Worm (Caenorhabditis elegans) whole organism, mixed stage, embryonic: ENCODE measurements around the gene C34D10.5.

Experiments
- M03D4.4 ChIP-seq: sonication (generic microtip); optimal IDR thresholded peaks from 2 replicates; lab custom pipeline; 2017; ENCODE audit warnings: mild to moderate bottlenecking, missing genetic modification characterization, missing compliant biosample characterization
- bed-3 ChIP-seq: fragments of 200-800 bp; sonication (Bioruptor generic); optimal IDR thresholded peaks from 3 replicates; lab custom pipeline; 2018; ENCODE audit warnings: mild to moderate bottlenecking, missing genetic modification characterization, moderate library complexity, missing compliant biosample characterization
- blmp-1 ChIP-seq: fragments of 150-350 bp; optimal IDR thresholded peaks from 2 replicates; lab custom pipeline; 2014; ENCODE audit warnings: missing biosample characterization, missing genetic modification characterization
- ceh-39 ChIP-seq: fragments of 150-350 bp; optimal IDR thresholded peaks from 2 replicates; lab custom pipeline; 2014; ENCODE audit warnings: missing biosample characterization, missing genetic modification characterization
- ceh-43 ChIP-seq: fragments of 200-800 bp; sonication (Bioruptor generic); optimal IDR thresholded peaks from 2 replicates; lab custom pipeline; 2018; ENCODE audit warnings: mild to moderate bottlenecking, missing genetic modification characterization, moderate library complexity, missing compliant biosample characterization
- ceh-83 ChIP-seq: fragments of 200-800 bp; sonication (Bioruptor generic); optimal IDR thresholded peaks from 2 replicates; lab custom pipeline; 2018; ENCODE audit warnings: mild to moderate bottlenecking, missing genetic modification characterization, missing compliant biosample characterization
- ces-1 ChIP-seq: fragments of 150-350 bp; optimal IDR thresholded peaks from 2 replicates; lab custom pipeline; 2014; ENCODE audit warnings: missing biosample characterization, missing genetic modification reagents, missing genetic modification characterization
- cnd-1 ChIP-seq: fragments of 200-800 bp; sonication (Bioruptor generic); optimal IDR thresholded peaks from 2 replicates; lab custom pipeline; 2018; ENCODE audit warnings: mild to moderate bottlenecking, missing genetic modification characterization, missing compliant biosample characterization
- drap-1 ChIP-seq: fragments of 200-800 bp; sonication (Bioruptor generic); optimal IDR thresholded peaks from 3 replicates; lab custom pipeline; 2018; ENCODE audit warnings: mild to moderate bottlenecking, missing genetic modification characterization, missing compliant biosample characterization
- elt-3 ChIP-seq: fragments of 150-350 bp; optimal IDR thresholded peaks from 2 replicates; lab custom pipeline; 2014; ENCODE audit warnings: missing biosample characterization, missing genetic modification characterization
- flh-1 ChIP-seq: fragments of 200-800 bp; sonication (Bioruptor generic); optimal IDR thresholded peaks from 2 replicates; lab custom pipeline; 2018; ENCODE audit warnings: mild to moderate bottlenecking, missing genetic modification characterization, moderate library complexity, missing compliant biosample characterization
- ham-2 ChIP-seq: fragments of 200-800 bp; sonication (Bioruptor generic); optimal IDR thresholded peaks from 2 replicates; lab custom pipeline; 2018; ENCODE audit warnings: mild to moderate bottlenecking, missing genetic modification characterization, missing compliant biosample characterization
- hlh-1 ChIP-seq: fragments of 150-350 bp; optimal IDR thresholded peaks from 2 replicates; lab custom pipeline; 2014; ENCODE audit warnings: missing biosample characterization, missing genetic modification reagents, missing genetic modification characterization
- lin-13 ChIP-seq: fragments of 150-350 bp; optimal IDR thresholded peaks from 2 replicates; lab custom pipeline; 2014; ENCODE audit warnings: missing biosample characterization, missing genetic modification characterization
- lsy-2 ChIP-seq: fragments of 150-350 bp; optimal IDR thresholded peaks from 2 replicates; lab custom pipeline; 2014; ENCODE audit warnings: missing biosample characterization, missing genetic modification characterization
- mab-5 ChIP-seq: fragments of 150-350 bp; optimal IDR thresholded peaks from 2 replicates; lab custom pipeline; 2014; ENCODE audit warnings: missing biosample characterization, missing genetic modification characterization
- mep-1 ChIP-seq: fragments of 150-350 bp; optimal IDR thresholded peaks from 2 replicates; lab custom pipeline; 2017; ENCODE audit warnings: missing biosample characterization, missing genetic modification reagents, missing genetic modification characterization, inconsistent platforms
- mls-2 ChIP-seq: sonication (generic microtip); optimal IDR thresholded peaks from 2 replicates; lab custom pipeline; 2016; ENCODE audit warnings: mild to moderate bottlenecking, missing genetic modification characterization, moderate library complexity, missing compliant biosample characterization
- nhr-2 ChIP-seq: fragments of 150-350 bp; optimal IDR thresholded peaks from 2 replicates; lab custom pipeline; 2014; ENCODE audit warnings: missing biosample characterization, missing genetic modification characterization
- nhr-237 ChIP-seq: fragments of 150-350 bp; optimal IDR thresholded peaks from 2 replicates; lab custom pipeline; 2014; ENCODE audit warnings: missing biosample characterization, missing genetic modification characterization
- nhr-28 ChIP-seq: fragments of 150-350 bp; optimal IDR thresholded peaks from 2 replicates; lab custom pipeline; 2014; ENCODE audit warnings: missing biosample characterization, missing genetic modification characterization
- sem-2 ChIP-seq: fragments of 200-800 bp; sonication (Bioruptor generic); optimal IDR thresholded peaks from 2 replicates; lab custom pipeline; 2018; ENCODE audit warnings: mild to moderate bottlenecking, missing genetic modification characterization, missing compliant biosample characterization
- sptf-1 ChIP-seq: sonication (generic microtip); optimal IDR thresholded peaks from 2 replicates; lab custom pipeline; 2017; ENCODE audit warnings: mild to moderate bottlenecking, missing genetic modification characterization, moderate library complexity, missing compliant biosample characterization
- tbx-8 ChIP-seq: fragments of 200-800 bp; sonication (Bioruptor generic); optimal IDR thresholded peaks from 2 replicates; lab custom pipeline; 2018; ENCODE audit warnings: mild to moderate bottlenecking, missing genetic modification characterization, moderate library complexity, missing compliant biosample characterization
- unc-120 ChIP-seq: sonication (generic microtip); optimal IDR thresholded peaks from 2 replicates; lab custom pipeline; 2017; ENCODE audit warnings: missing genetic modification characterization, missing compliant biosample characterization; ENCODE audit not compliant: poor library complexity, severe bottlenecking
- unc-39 ChIP-seq: fragments of 150-350 bp; optimal IDR thresholded peaks from 2 replicates; lab custom pipeline; 2014; ENCODE audit warnings: missing biosample characterization, missing genetic modification characterization
- unc-62 ChIP-seq: fragments of 150-350 bp; optimal IDR thresholded peaks from 2 replicates; lab custom pipeline; 2014; ENCODE audit warnings: missing biosample characterization, missing genetic modification reagents, missing genetic modification characterization
- ztf-11 ChIP-seq: fragments of 150-350 bp; optimal IDR thresholded peaks from 2 replicates; lab custom pipeline; 2014; ENCODE audit warnings: missing biosample characterization, missing genetic modification characterization

The C34D10.5 gene

DNA sequence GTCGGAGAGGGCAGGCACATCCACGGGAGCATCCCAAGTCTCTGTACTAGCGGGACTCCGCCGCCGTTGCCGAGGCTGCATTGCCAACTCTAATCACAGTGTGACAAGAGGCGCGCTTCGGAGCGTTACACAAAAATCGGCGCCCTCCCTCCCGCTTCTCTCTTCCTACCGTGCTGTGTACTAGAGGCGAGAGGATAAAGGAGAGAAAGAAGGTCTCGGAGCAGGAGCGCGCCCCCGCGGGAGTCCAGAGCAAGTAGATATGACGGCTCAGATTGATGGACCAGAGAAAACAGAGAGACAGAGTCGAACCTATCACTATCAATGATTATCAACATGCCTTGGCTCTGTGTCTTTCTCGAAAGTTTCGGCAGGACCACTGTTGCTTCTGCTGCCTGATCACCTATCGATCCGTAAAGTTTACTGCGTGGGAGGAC lies 35.2 kb downstream of the C34D10.5 start (continued):
- TF ChIP-seq unc-39 (tag; lab: Kevin White, UChicago) (no peak), sem-2 (no peak), elt-3 (tag; lab: Kevin White, UChicago) (no peak), ces-1 (GFP tag; lab: Kevin White, UChicago) (no peak), flh-1 (GFP tag; lab: Kevin White, UChicago) (no peak)

DNA sequence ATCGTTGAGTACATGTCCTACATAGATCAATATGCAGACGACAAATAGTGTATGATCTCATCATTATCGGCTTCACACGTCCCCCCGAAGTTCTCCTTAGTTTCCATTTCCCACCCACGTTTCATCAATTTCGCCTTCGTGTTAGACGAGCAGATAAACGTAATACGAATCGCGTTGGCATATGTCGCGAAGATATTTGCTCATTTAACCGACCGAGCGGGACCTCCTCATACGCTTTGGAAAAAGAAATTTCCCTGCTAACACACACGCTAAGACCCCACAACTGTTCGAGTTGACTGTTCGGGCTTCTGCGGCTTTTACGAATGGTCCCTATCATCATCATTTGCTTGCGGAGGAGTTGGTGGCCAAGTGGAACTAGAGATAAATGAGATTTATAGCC lies 36.7 kb downstream of the C34D10.5 start:
- TF ChIP-seq hlh-1 (tag; lab: Kevin White, UChicago) (peak; percentile 88), elt-3 (tag; lab: Kevin White, UChicago) (no peak), unc-62 (GFP tag; lab: Kevin White, UChicago) (peak; percentile 71), ham-2 (GFP tag; lab: Kevin White, UChicago) (no peak), M03D4.4 (tag; lab: Kevin White, UChicago) (no peak), unc-120 (peak; percentile 87), lsy-2 (no peak)

DNA sequence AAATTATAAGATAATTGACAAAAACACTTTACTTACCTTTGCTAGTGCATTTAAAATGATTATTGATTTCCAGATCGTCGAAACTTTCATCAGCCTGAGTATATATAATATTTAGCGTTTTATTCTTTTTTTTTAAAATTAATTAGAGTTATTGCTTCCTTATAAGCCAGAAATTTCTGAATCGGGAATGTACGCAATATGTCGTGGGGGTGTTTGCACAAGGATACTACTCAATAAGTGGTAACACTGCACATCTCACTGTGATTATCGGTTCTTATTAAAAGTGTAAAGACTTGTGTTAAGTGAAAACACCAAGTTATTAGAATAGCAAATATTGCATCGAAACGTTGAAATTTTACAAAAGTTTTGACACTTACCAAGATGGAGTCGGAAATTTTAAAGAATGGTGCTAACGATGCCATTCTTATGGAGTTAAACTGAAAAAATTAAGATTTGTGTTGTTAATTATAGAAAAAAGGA lies 40.0 kb downstream of the C34D10.5 start, which contains the start of gene dim-1:
Gene dim-1 (minus strand): TSS at position 430 of the 480 bp plus-strand sequence.
- TF ChIP-seq hlh-1 (tag; lab: Kevin White, UChicago) (no peak), unc-120 (peak; percentile 72), flh-1 (GFP tag; lab: Kevin White, UChicago) (no peak), ces-1 (GFP tag; lab: Kevin White, UChicago) (peak; percentile 52)

DNA sequence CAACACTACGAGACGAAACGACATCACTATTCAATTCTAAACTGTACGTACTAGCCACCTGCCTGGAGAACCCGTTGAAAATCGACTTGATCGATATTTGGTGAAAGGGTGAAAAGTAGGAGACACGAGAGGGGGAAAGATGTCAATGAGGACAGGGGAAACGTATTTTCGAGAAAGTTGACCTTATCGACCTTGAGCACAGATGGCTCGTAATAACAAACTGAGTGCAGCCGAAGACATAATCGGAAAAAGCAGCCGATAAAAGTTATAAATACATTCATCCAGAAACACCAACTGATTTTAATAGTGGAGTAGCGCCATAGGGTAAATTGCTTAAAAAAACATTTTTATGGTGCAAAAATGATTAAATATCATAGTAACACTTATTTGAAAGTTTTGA lies 42.2 kb downstream of the C34D10.5 start:
- TF ChIP-seq unc-120 (no peak), unc-62 (GFP tag; lab: Kevin White, UChicago) (no peak), ztf-11 (tag; lab: Kevin White, UChicago) (no peak), mab-5 (tag; lab: Kevin White, UChicago) (no peak), blmp-1 (tag; lab: Kevin White, UChicago) (no peak), lsy-2 (no peak), ceh-43 (GFP tag; lab: Kevin White, UChicago) (no peak), drap-1 (GFP tag; lab: Kevin White, UChicago) (no peak), sem-2 (no peak), nhr-28 (tag; lab: Kevin White, UChicago) (no peak), ham-2 (GFP tag; lab: Kevin White, UChicago) (peak; percentile 1), nhr-2 (tag; lab: Kevin White, UChicago) (peak; percentile 17), mls-2 (tag; lab: Kevin White, UChicago) (no peak), unc-39 (tag; lab: Kevin White, UChicago) (no peak), cnd-1 (no peak), bed-3 (GFP tag; lab: Kevin White, UChicago) (no peak), nhr-237 (tag; lab: Kevin White, UChicago) (no peak)

DNA sequence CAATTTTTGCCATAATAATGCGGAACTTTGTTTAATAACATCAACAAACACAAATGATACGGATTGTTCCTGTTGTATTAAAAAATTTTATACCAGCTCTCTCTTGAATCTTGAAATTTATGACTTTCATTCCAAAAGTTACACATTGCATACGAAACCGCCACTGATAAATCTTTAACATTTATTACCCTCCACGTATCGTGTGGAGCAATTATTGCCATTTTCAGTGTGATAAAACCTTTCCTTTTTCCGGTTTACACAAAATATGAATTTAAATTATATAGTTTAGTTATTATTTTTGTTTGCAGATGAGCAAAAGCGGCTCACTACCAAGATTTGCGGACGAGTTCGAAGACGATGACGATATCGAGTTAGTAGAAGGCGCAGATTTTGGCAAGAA lies 43.0 kb downstream of the C34D10.5 start, which contains the start of gene C18A11.3:
Gene C18A11.3 (plus strand): TSS at position 301 of the 400 bp plus-strand sequence.
- TF ChIP-seq tbx-8 (GFP tag; lab: Kevin White, UChicago), result no peak
- TF ChIP-seq drap-1 (GFP tag; lab: Kevin White, UChicago), result no peak
- no peak for TF ChIP-seq unc-120
- no peak for TF ChIP-seq lin-13 (tag; lab: Kevin White, UChicago)
- TF ChIP-seq sptf-1 (tag; lab: Kevin White, UChicago), result no peak
- no peak for TF ChIP-seq hlh-1 (tag; lab: Kevin White, UChicago)
- TF ChIP-seq mab-5 (tag; lab: Kevin White, UChicago), result no peak
- TF ChIP-seq unc-39 (tag; lab: Kevin White, UChicago), result no peak
- no peak for TF ChIP-seq nhr-2 (tag; lab: Kevin White, UChicago)
- no peak for TF ChIP-seq mep-1 (tag; lab: Kevin White, UChicago)
- TF ChIP-seq nhr-237 (tag; lab: Kevin White, UChicago), result no peak
- TF ChIP-seq blmp-1 (tag; lab: Kevin White, UChicago), result no peak
- no peak for TF ChIP-seq ceh-83 (GFP tag; lab: Kevin White, UChicago)
- no peak for TF ChIP-seq elt-3 (tag; lab: Kevin White, UChicago)
- TF ChIP-seq ceh-39 (tag; lab: Kevin White, UChicago), result no peak

DNA sequence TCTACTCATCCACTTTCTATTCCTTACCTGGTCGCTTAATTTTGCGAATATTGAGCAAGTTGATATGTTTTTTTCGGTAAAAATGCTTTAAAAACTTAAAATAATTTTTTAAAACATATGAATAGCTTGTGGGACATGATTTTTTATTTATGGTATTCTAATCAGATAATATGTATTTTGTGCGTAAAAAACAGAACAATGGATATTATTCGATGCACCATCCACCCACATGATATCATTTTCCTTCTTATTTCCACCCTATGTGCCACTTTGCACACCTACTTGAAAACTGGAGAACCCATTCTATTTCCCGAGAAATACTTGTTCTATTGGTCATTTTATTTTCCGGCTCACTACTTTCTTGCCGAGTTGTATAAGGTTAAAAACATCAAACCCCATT lies 49.4 kb downstream of the C34D10.5 start, which contains the start of gene C18A11.2:
Gene C18A11.2 (plus strand): TSS at position 301 of the 400 bp plus-strand sequence.
- TF ChIP-seq nhr-2 (tag; lab: Kevin White, UChicago) (no peak), nhr-28 (tag; lab: Kevin White, UChicago) (no peak)
